Worm (Caenorhabditis elegans) whole organism, L3 larva: ENCODE results near the gene ugt-50.

Source experiments
- aly-2 ChIP-seq: fragments of 150-350 bp; optimal IDR thresholded peaks from 2 replicates; lab custom pipeline; 2014; ENCODE audit warnings: missing biosample characterization, missing genetic modification characterization
- ama-1 ChIP-seq: fragments of 150-350 bp; optimal IDR thresholded peaks from 2 replicates; lab custom pipeline; 2018
- ceh-82 ChIP-seq: fragments of 150-350 bp; optimal IDR thresholded peaks from 2 replicates; lab custom pipeline; 2014; ENCODE audit warnings: missing biosample characterization, missing genetic modification characterization
- mdl-1 ChIP-seq: fragments of 150-350 bp; optimal IDR thresholded peaks from 2 replicates; lab custom pipeline; 2014; ENCODE audit warnings: missing biosample characterization, missing genetic modification characterization
- pha-4 ChIP-seq: fragments of 150-350 bp; optimal IDR thresholded peaks from 2 replicates; lab custom pipeline; 2014; ENCODE audit warnings: missing biosample characterization, missing genetic modification reagents, missing genetic modification characterization
- sea-2 ChIP-seq: fragments of 150-350 bp; sonication (generic microtip); optimal IDR thresholded peaks from 4 replicates; lab custom pipeline; 2014; ENCODE audit warnings: missing biosample characterization, missing genetic modification reagents, missing genetic modification characterization
- unc-39 ChIP-seq: sonication (generic microtip); optimal IDR thresholded peaks from 4 replicates; lab custom pipeline; 2017; ENCODE audit warnings: missing biosample characterization, missing genetic modification characterization

ce11 chrX:12665799-12666198 is 25.6 kb upstream of the ugt-50 start:
- TF ChIP-seq aly-2 (tag; lab: Kevin White, UChicago) = no peak
- TF ChIP-seq pha-4 (tag; lab: Kevin White, UChicago) = no peak
- TF ChIP-seq ceh-82 (tag; lab: Kevin White, UChicago) = no peak
- TF ChIP-seq mdl-1 (tag; lab: Kevin White, UChicago) = no peak
- TF ChIP-seq unc-39 (tag; lab: Kevin White, UChicago) = no peak
- peak; percentile 82 for TF ChIP-seq ama-1 (lab: Kevin White, UChicago)
- no peak for TF ChIP-seq sea-2 (GFP tag; lab: Kevin White, UChicago)
